Worm (Caenorhabditis elegans) whole organism, L4 larva: ENCODE measurements around the gene C04F5.2.

Source experiments
- Y75B8A.6 ChIP-seq: fragments of 200-800 bp; sonication (Bioruptor generic); IDR thresholded peaks from 2 replicates; pipeline ENCODE4 v1.3.6; 2022; ENCODE audit warnings: missing genetic modification reagents, missing genetic modification characterization, missing compliant biosample characterization
- ama-1 ChIP-seq: fragments of 150-350 bp; optimal IDR thresholded peaks from 2 replicates; lab custom pipeline; 2014; ENCODE audit warnings: inconsistent platforms, mixed read lengths
- arid-1 ChIP-seq: fragments of 200-800 bp; sonication (Bioruptor generic); conservative IDR thresholded peaks from 2 replicates; pipeline ENCODE4 v1.3.6; 2022; ENCODE audit warnings: missing genetic modification reagents, missing genetic modification characterization, missing compliant biosample characterization
- ces-1 ChIP-seq: fragments of 150-350 bp; sonication (generic microtip); optimal IDR thresholded peaks from 4 replicates; lab custom pipeline; 2014; ENCODE audit warnings: missing biosample characterization, missing genetic modification reagents, missing genetic modification characterization
- dmd-6 ChIP-seq: fragments of 200-800 bp; sonication (Bioruptor generic); IDR thresholded peaks from 2 replicates; pipeline ENCODE4 v1.3.6; 2022; ENCODE audit warnings: missing genetic modification reagents, missing genetic modification characterization, missing compliant biosample characterization
- dpl-1 ChIP-seq: fragments of 150-350 bp; optimal IDR thresholded peaks from 2 replicates; lab custom pipeline; 2014; ENCODE audit warnings: missing biosample characterization, missing genetic modification reagents, missing genetic modification characterization
- mxl-2 ChIP-seq: fragments of 200-800 bp; sonication (Bioruptor generic); conservative IDR thresholded peaks from 2 replicates; pipeline ENCODE4 v1.3.6; 2022; ENCODE audit warnings: missing genetic modification reagents, missing genetic modification characterization, missing compliant biosample characterization
- nhr-11 ChIP-seq: fragments of 150-350 bp; optimal IDR thresholded peaks from 2 replicates; lab custom pipeline; 2014; ENCODE audit warnings: missing biosample characterization, missing genetic modification characterization
- nhr-237 ChIP-seq: sonication (generic microtip); optimal IDR thresholded peaks from 2 replicates; lab custom pipeline; 2017; ENCODE audit warnings: missing biosample characterization, missing genetic modification characterization
- nhr-41 ChIP-seq: fragments of 200-800 bp; sonication (Bioruptor generic); IDR thresholded peaks from 2 replicates; pipeline ENCODE4 v1.3.6; 2022; ENCODE audit warnings: missing genetic modification reagents, missing genetic modification characterization, missing compliant biosample characterization
- nhr-77 ChIP-seq: fragments of 150-350 bp; optimal IDR thresholded peaks from 2 replicates; lab custom pipeline; 2014; ENCODE audit warnings: missing biosample characterization, missing genetic modification characterization
- unc-62 ChIP-seq, 3 experiments: fragments of 150-350 bp in 1 of 3; sonication (generic microtip); optimal IDR thresholded peaks in 2 of 3; peaks in 1 of 3; 1 replicate in 1 of 3; 2 replicates in 2 of 3; lab custom pipeline; 2014 to 2017; ENCODE audit warnings: missing biosample characterization in 3 of 3, missing genetic modification characterization in 3 of 3, missing genetic modification reagents in 3 of 3, missing genotype in 1 of 3
- zag-1 ChIP-seq: fragments of 150-350 bp; optimal IDR thresholded peaks from 2 replicates; lab custom pipeline; 2014; ENCODE audit warnings: missing biosample characterization, missing genetic modification characterization

DNA sequence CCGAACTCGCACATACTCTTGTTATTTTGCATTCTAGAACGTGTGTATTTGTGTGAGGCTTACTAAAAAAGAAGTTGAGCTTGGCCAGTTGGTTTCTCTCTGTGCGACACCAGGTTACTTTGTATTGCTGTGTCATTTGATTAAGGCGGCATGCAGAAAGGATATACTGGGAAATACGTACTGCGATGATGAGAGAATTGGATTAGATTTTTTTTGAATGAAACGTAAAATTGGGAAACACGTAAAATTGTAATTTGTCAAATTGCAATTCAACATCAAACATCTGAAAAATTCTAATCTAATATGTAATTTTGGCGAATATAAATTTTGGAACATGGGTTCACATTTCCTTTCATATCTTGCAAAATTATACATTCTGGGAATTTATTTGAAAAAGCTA lies 46.9 kb upstream of the C04F5.2 start, which contains the start of gene srh-129:
- TF ChIP-seq dpl-1 (GFP tag; lab: Kevin White, UChicago) = no peak
- TF ChIP-seq nhr-41 (GFP tag; lab: Robert Waterston, UW) = no peak
- TF ChIP-seq nhr-11 (tag; lab: Kevin White, UChicago) = no peak
- TF ChIP-seq arid-1 (GFP tag; lab: Robert Waterston, UW) = no peak
- TF ChIP-seq nhr-237 = no peak
- TF ChIP-seq zag-1 = no peak
- no peak for TF ChIP-seq unc-62 (GFP tag; optimal IDR thresholded peaks at IDR 0.05 in 1 of 2; lab: Kevin White, UChicago)
- TF ChIP-seq unc-62 (tag; optimal IDR thresholded peaks at IDR 0.05; lab: Kevin White, UChicago) = no peak
- no peak for TF ChIP-seq mxl-2 (GFP tag; lab: Robert Waterston, UW)
- TF ChIP-seq ces-1 (GFP tag; lab: Kevin White, UChicago) = no peak
- TF ChIP-seq nhr-77 = no peak
- TF ChIP-seq ama-1 (lab: Kevin White, UChicago) = no peak
- no peak for TF ChIP-seq Y75B8A.6 (GFP tag; lab: Robert Waterston, UW)
- TF ChIP-seq dmd-6 (GFP tag; lab: Robert Waterston, UW) = no peak
